Worm (Caenorhabditis elegans) whole organism, mixed stage, embryonic: Measurements from ENCODE around the gene Y55B1BR.6.

Experiments
- M03D4.4 ChIP-seq: sonication (generic microtip); optimal IDR thresholded peaks from 2 replicates; lab custom pipeline; 2017; ENCODE audit warnings: mild to moderate bottlenecking, missing genetic modification characterization, missing compliant biosample characterization
- ceh-39 ChIP-seq: fragments of 150-350 bp; optimal IDR thresholded peaks from 2 replicates; lab custom pipeline; 2014; ENCODE audit warnings: missing biosample characterization, missing genetic modification characterization
- ceh-43 ChIP-seq: fragments of 200-800 bp; sonication (Bioruptor generic); optimal IDR thresholded peaks from 2 replicates; lab custom pipeline; 2018; ENCODE audit warnings: mild to moderate bottlenecking, missing genetic modification characterization, moderate library complexity, missing compliant biosample characterization
- ceh-83 ChIP-seq: fragments of 200-800 bp; sonication (Bioruptor generic); optimal IDR thresholded peaks from 2 replicates; lab custom pipeline; 2018; ENCODE audit warnings: mild to moderate bottlenecking, missing genetic modification characterization, missing compliant biosample characterization
- ces-1 ChIP-seq: fragments of 150-350 bp; optimal IDR thresholded peaks from 2 replicates; lab custom pipeline; 2014; ENCODE audit warnings: missing biosample characterization, missing genetic modification reagents, missing genetic modification characterization
- cnd-1 ChIP-seq: fragments of 200-800 bp; sonication (Bioruptor generic); optimal IDR thresholded peaks from 2 replicates; lab custom pipeline; 2018; ENCODE audit warnings: mild to moderate bottlenecking, missing genetic modification characterization, missing compliant biosample characterization
- drap-1 ChIP-seq: fragments of 200-800 bp; sonication (Bioruptor generic); optimal IDR thresholded peaks from 3 replicates; lab custom pipeline; 2018; ENCODE audit warnings: mild to moderate bottlenecking, missing genetic modification characterization, missing compliant biosample characterization
- elt-1 ChIP-seq: sonication (generic microtip); optimal IDR thresholded peaks from 2 replicates; lab custom pipeline; 2017; ENCODE audit warnings: missing genetic modification characterization, mild to moderate bottlenecking, missing compliant biosample characterization, antibody characterized with exemption, moderate library complexity, borderline replicate concordance; ENCODE audit not compliant: insufficient read depth
- elt-3 ChIP-seq: fragments of 150-350 bp; optimal IDR thresholded peaks from 2 replicates; lab custom pipeline; 2014; ENCODE audit warnings: missing biosample characterization, missing genetic modification characterization
- flh-1 ChIP-seq: fragments of 200-800 bp; sonication (Bioruptor generic); optimal IDR thresholded peaks from 2 replicates; lab custom pipeline; 2018; ENCODE audit warnings: mild to moderate bottlenecking, missing genetic modification characterization, moderate library complexity, missing compliant biosample characterization
- ham-2 ChIP-seq: fragments of 200-800 bp; sonication (Bioruptor generic); optimal IDR thresholded peaks from 2 replicates; lab custom pipeline; 2018; ENCODE audit warnings: mild to moderate bottlenecking, missing genetic modification characterization, missing compliant biosample characterization
- hlh-1 ChIP-seq: fragments of 150-350 bp; optimal IDR thresholded peaks from 2 replicates; lab custom pipeline; 2014; ENCODE audit warnings: missing biosample characterization, missing genetic modification reagents, missing genetic modification characterization
- lin-13 ChIP-seq: fragments of 150-350 bp; optimal IDR thresholded peaks from 2 replicates; lab custom pipeline; 2014; ENCODE audit warnings: missing biosample characterization, missing genetic modification characterization
- lsy-2 ChIP-seq: fragments of 150-350 bp; optimal IDR thresholded peaks from 2 replicates; lab custom pipeline; 2014; ENCODE audit warnings: missing biosample characterization, missing genetic modification characterization
- mep-1 ChIP-seq: fragments of 150-350 bp; optimal IDR thresholded peaks from 2 replicates; lab custom pipeline; 2017; ENCODE audit warnings: missing biosample characterization, missing genetic modification reagents, missing genetic modification characterization, inconsistent platforms
- mls-2 ChIP-seq: sonication (generic microtip); optimal IDR thresholded peaks from 2 replicates; lab custom pipeline; 2016; ENCODE audit warnings: mild to moderate bottlenecking, missing genetic modification characterization, moderate library complexity, missing compliant biosample characterization
- nhr-2 ChIP-seq: fragments of 150-350 bp; optimal IDR thresholded peaks from 2 replicates; lab custom pipeline; 2014; ENCODE audit warnings: missing biosample characterization, missing genetic modification characterization
- nhr-237 ChIP-seq: fragments of 150-350 bp; optimal IDR thresholded peaks from 2 replicates; lab custom pipeline; 2014; ENCODE audit warnings: missing biosample characterization, missing genetic modification characterization
- nhr-28 ChIP-seq: fragments of 150-350 bp; optimal IDR thresholded peaks from 2 replicates; lab custom pipeline; 2014; ENCODE audit warnings: missing biosample characterization, missing genetic modification characterization
- nhr-76 ChIP-seq: sonication (generic microtip); optimal IDR thresholded peaks from 2 replicates; lab custom pipeline; 2017; ENCODE audit warnings: missing biosample characterization, missing genetic modification characterization
- pha-4 ChIP-seq: fragments of 150-350 bp; optimal IDR thresholded peaks from 2 replicates; lab custom pipeline; 2018; ENCODE audit warnings: missing biosample characterization, missing genetic modification reagents, missing genetic modification characterization
- sem-2 ChIP-seq: fragments of 200-800 bp; sonication (Bioruptor generic); optimal IDR thresholded peaks from 2 replicates; lab custom pipeline; 2018; ENCODE audit warnings: mild to moderate bottlenecking, missing genetic modification characterization, missing compliant biosample characterization
- sptf-1 ChIP-seq: sonication (generic microtip); optimal IDR thresholded peaks from 2 replicates; lab custom pipeline; 2017; ENCODE audit warnings: mild to moderate bottlenecking, missing genetic modification characterization, moderate library complexity, missing compliant biosample characterization
- tbx-8 ChIP-seq: fragments of 200-800 bp; sonication (Bioruptor generic); optimal IDR thresholded peaks from 2 replicates; lab custom pipeline; 2018; ENCODE audit warnings: mild to moderate bottlenecking, missing genetic modification characterization, moderate library complexity, missing compliant biosample characterization
- unc-120 ChIP-seq: sonication (generic microtip); optimal IDR thresholded peaks from 2 replicates; lab custom pipeline; 2017; ENCODE audit warnings: missing genetic modification characterization, missing compliant biosample characterization; ENCODE audit not compliant: poor library complexity, severe bottlenecking
- zip-8 ChIP-seq: fragments of 150-350 bp; optimal IDR thresholded peaks from 2 replicates; lab custom pipeline; 2014; ENCODE audit warnings: missing biosample characterization, missing genetic modification characterization
- ztf-11 ChIP-seq: fragments of 150-350 bp; optimal IDR thresholded peaks from 2 replicates; lab custom pipeline; 2014; ENCODE audit warnings: missing biosample characterization, missing genetic modification characterization

Gene Y55B1BR.6

ce11 chrIII:439926-440325 lies 23.7 kb downstream of the Y55B1BR.6 start, which contains the start of gene affl-1:
Gene affl-1, plus strand, starts transcription at chrIII:440226.
- TF ChIP-seq ceh-83 (GFP tag; lab: Kevin White, UChicago) (no peak), zip-8 (tag; lab: Kevin White, UChicago) (no peak), elt-1 (tag; lab: Kevin White, UChicago) (no peak), sptf-1 (tag; lab: Kevin White, UChicago) (no peak), pha-4 (tag; lab: Kevin White, UChicago) (no peak), nhr-28 (no peak), ceh-43 (GFP tag; lab: Kevin White, UChicago) (no peak)
- TF ChIP-seq, all 35 proteins: peak for 0

- no peak for TF ChIP-seq elt-1 (tag; lab: Kevin White, UChicago)
Observed at ce11 chrIII:437033-437432, 26.6 kb downstream of the Y55B1BR.6 start.

ce11 chrIII:434361-434941 lies 29.2 kb downstream of the Y55B1BR.6 start, which contains the start of gene affl-2:
Gene affl-2, plus strand, starts transcription at chrIII:434891.
- TF ChIP-seq lin-13 (tag; lab: Kevin White, UChicago) (no peak), ces-1 (GFP tag; lab: Kevin White, UChicago) (peak; percentile 25), ham-2 (GFP tag; lab: Kevin White, UChicago) (peak; percentile 69), mls-2 (tag; lab: Kevin White, UChicago) (peak; percentile 63), sem-2 (GFP tag; lab: Kevin White, UChicago) (no peak), lsy-2 (tag; lab: Kevin White, UChicago) (no peak), mep-1 (peak; percentile 47), tbx-8 (GFP tag; lab: Kevin White, UChicago) (no peak), unc-120 (no peak), zip-8 (tag; lab: Kevin White, UChicago) (no peak), elt-3 (tag; lab: Kevin White, UChicago) (no peak), ceh-43 (GFP tag; lab: Kevin White, UChicago) (peak; percentile 3), sptf-1 (tag; lab: Kevin White, UChicago) (peak; percentile 62), nhr-28 (no peak), drap-1 (GFP tag; lab: Kevin White, UChicago) (no peak), nhr-2 (tag; lab: Kevin White, UChicago) (peak; percentile 63), flh-1 (no peak)

ce11 chrIII:432988-433387 lies 30.6 kb downstream of the Y55B1BR.6 start:
- TF ChIP-seq sptf-1 (tag; lab: Kevin White, UChicago) = peak; percentile 68
- TF ChIP-seq nhr-2 (tag; lab: Kevin White, UChicago) = no peak
- TF ChIP-seq nhr-76 (tag; lab: Kevin White, UChicago) = no peak
- peak; percentile 38 for TF ChIP-seq ces-1 (GFP tag; lab: Kevin White, UChicago)
- peak; percentile 47 for TF ChIP-seq M03D4.4 (tag; lab: Kevin White, UChicago)
- peak; percentile 54 for TF ChIP-seq ceh-83 (GFP tag; lab: Kevin White, UChicago)
- TF ChIP-seq pha-4 (tag; lab: Kevin White, UChicago) = peak; percentile 23
- TF ChIP-seq drap-1 (GFP tag; lab: Kevin White, UChicago) = peak; percentile 43
- peak; percentile 28 for TF ChIP-seq cnd-1 (tag; lab: Kevin White, UChicago)
- TF ChIP-seq mep-1 = no peak
- TF ChIP-seq hlh-1 (tag; lab: Kevin White, UChicago) = no peak
- TF ChIP-seq lsy-2 (tag; lab: Kevin White, UChicago) = peak; percentile 35
- TF ChIP-seq ztf-11 (tag; lab: Kevin White, UChicago) = peak; percentile 16
- TF ChIP-seq lin-13 (tag; lab: Kevin White, UChicago) = peak; percentile 36
- TF ChIP-seq mls-2 (tag; lab: Kevin White, UChicago) = peak; percentile 52
- TF ChIP-seq elt-1 (tag; lab: Kevin White, UChicago) = peak; percentile 23
- peak; percentile 49 for TF ChIP-seq unc-120
- TF ChIP-seq ham-2 (GFP tag; lab: Kevin White, UChicago) = peak; percentile 74
- TF ChIP-seq nhr-237 (tag; lab: Kevin White, UChicago) = peak; percentile 30

- TF ChIP-seq cnd-1 (tag; lab: Kevin White, UChicago) (no peak), ceh-39 (no peak), zip-8 (tag; lab: Kevin White, UChicago) (no peak)
Observed at ce11 chrIII:429038-429437, 34.6 kb downstream of the Y55B1BR.6 start, which contains the start of gene cec-8. Gene cec-8, plus strand, starts transcription at chrIII:429338.
